Fruit fly (Drosophila melanogaster) whole organism, embryonic: Measurements from ENCODE around the gene FeCH.

ENCODE experiments used
- Ada2b ChIP-seq: fragments of 200-800 bp; sonication (Bioruptor generic); IDR thresholded peaks from 2 replicates; pipeline ENCODE4 v1.3.6; 2022; ENCODE audit warnings: missing biosample characterization, missing genetic modification characterization
- Blimp-1 ChIP-seq: fragments of 200-800 bp; sonication (Bioruptor generic); optimal IDR thresholded peaks from 3 replicates; lab custom pipeline; 2018; ENCODE audit warnings: missing biosample characterization, missing genetic modification characterization, mild to moderate bottlenecking, moderate library complexity, missing genetic modification reagents
- C15 ChIP-seq: fragments of 200-800 bp; sonication (Bioruptor generic); IDR thresholded peaks from 3 replicates; pipeline ENCODE4 v1.3.6; 2022; ENCODE audit warnings: missing biosample characterization, missing genetic modification characterization
- CG10209 ChIP-seq: fragments of 200-800 bp; sonication (Bioruptor generic); optimal IDR thresholded peaks from 3 replicates; lab custom pipeline; 2017; ENCODE audit warnings: missing biosample characterization, mild to moderate bottlenecking, missing genetic modification characterization, missing genetic modification reagents
- CG10267 ChIP-seq: fragments of 200-800 bp; sonication (Bioruptor generic); optimal IDR thresholded peaks from 2 replicates; lab custom pipeline; 2018; ENCODE audit warnings: missing biosample characterization, mild to moderate bottlenecking, missing genetic modification characterization, moderate library complexity
- CG11093 ChIP-seq: fragments of 200-800 bp; sonication (Bioruptor generic); IDR thresholded peaks from 3 replicates; pipeline ENCODE4 v1.3.6; 2022; ENCODE audit warnings: missing biosample characterization, missing genetic modification characterization
- CG12744 ChIP-seq: fragments of 200-800 bp; sonication (Bioruptor generic); optimal IDR thresholded peaks from 2 replicates; lab custom pipeline; 2016; ENCODE audit warnings: missing biosample characterization, missing genetic modification characterization
- CG14965 ChIP-seq: fragments of 200-800 bp; sonication (Bioruptor generic); optimal IDR thresholded peaks from 2 replicates; lab custom pipeline; 2016; ENCODE audit warnings: missing biosample characterization, missing genetic modification characterization, borderline replicate concordance
- CG16863 ChIP-seq: fragments of 200-800 bp; sonication (Bioruptor generic); optimal IDR thresholded peaks from 3 replicates; lab custom pipeline; 2016; ENCODE audit warnings: missing biosample characterization, missing genetic modification characterization
- CG17328 ChIP-seq: fragments of 200-800 bp; sonication (Bioruptor generic); IDR thresholded peaks from 2 replicates; pipeline ENCODE4 v1.3.6; 2022; ENCODE audit warnings: missing biosample characterization, missing genetic modification characterization
- CG18764 ChIP-seq: fragments of 200-800 bp; sonication (Bioruptor generic); optimal IDR thresholded peaks from 3 replicates; lab custom pipeline; 2016; ENCODE audit warnings: missing biosample characterization, missing genetic modification characterization
- CG2129 ChIP-seq: fragments of 200-800 bp; sonication (Bioruptor generic); IDR thresholded peaks from 2 replicates; pipeline ENCODE4 v1.3.6; 2022; ENCODE audit warnings: missing biosample characterization, missing genetic modification characterization; ENCODE audit not compliant: partially characterized antibody
- CG2712 ChIP-seq: fragments of 200-800 bp; optimal IDR thresholded peaks from 3 replicates; lab custom pipeline; 2019; ENCODE audit warnings: missing biosample characterization, mild to moderate bottlenecking, missing genetic modification characterization, moderate library complexity
- CG34376 ChIP-seq: fragments of 200-800 bp; sonication (Bioruptor generic); optimal IDR thresholded peaks from 2 replicates; lab custom pipeline; 2018; ENCODE audit warnings: missing biosample characterization, mild to moderate bottlenecking, missing genetic modification characterization
- CG4404 ChIP-seq: fragments of 200-800 bp; sonication (Bioruptor generic); IDR thresholded peaks from 2 replicates; pipeline ENCODE4 v1.3.6; 2022; ENCODE audit warnings: missing biosample characterization, missing genetic modification characterization
- CG6272 ChIP-seq: fragments of 200-800 bp; sonication (Bioruptor generic); IDR thresholded peaks from 2 replicates; pipeline ENCODE4 v1.3.6; 2022; ENCODE audit warnings: missing biosample characterization, missing genetic modification characterization
- CG8089 ChIP-seq: fragments of 200-800 bp; sonication (Bioruptor generic); optimal IDR thresholded peaks from 3 replicates; lab custom pipeline; 2016; ENCODE audit warnings: missing biosample characterization, missing genetic modification characterization
- CG8290 ChIP-seq, 3 experiments: fragments of 200-800 bp; sonication (Bioruptor generic); optimal IDR thresholded peaks; 2 replicates each; lab custom pipeline; 2016 to 2019; ENCODE audit warnings: missing biosample characterization in 3 of 3, missing genetic modification characterization in 3 of 3, mild to moderate bottlenecking in 2 of 3, moderate library complexity in 1 of 3
- CHES-1-like ChIP-seq: fragments of 200-800 bp; sonication (Bioruptor generic); optimal IDR thresholded peaks from 2 replicates; lab custom pipeline; 2016; ENCODE audit warnings: missing biosample characterization, missing genetic modification characterization
- Camta ChIP-seq: fragments of 200-800 bp; sonication (Bioruptor generic); optimal IDR thresholded peaks from 2 replicates; lab custom pipeline; 2016; ENCODE audit warnings: missing biosample characterization, missing genetic modification characterization
- Dip2 ChIP-seq: fragments of 200-800 bp; sonication (Bioruptor generic); IDR thresholded peaks from 2 replicates; pipeline ENCODE4 v1.3.6; 2022; ENCODE audit warnings: missing biosample characterization, missing genetic modification characterization
- GATAe ChIP-seq: fragments of 200-800 bp; sonication (Bioruptor generic); conservative IDR thresholded peaks from 2 replicates; pipeline ENCODE4 v1.3.6; 2022; ENCODE audit warnings: missing biosample characterization, missing genetic modification characterization
- Gsc ChIP-seq: fragments of 200-800 bp; sonication (Bioruptor generic); IDR thresholded peaks from 2 replicates; pipeline ENCODE4 v1.3.6; 2022; ENCODE audit warnings: missing biosample characterization, missing genetic modification characterization
- HLH3B ChIP-seq: fragments of 200-800 bp; sonication (Bioruptor generic); IDR thresholded peaks from 2 replicates; pipeline ENCODE4 v1.3.6; 2022; ENCODE audit warnings: missing biosample characterization, missing genetic modification characterization
- HLH4C ChIP-seq: fragments of 200-800 bp; sonication (Bioruptor generic); IDR thresholded peaks from 3 replicates; pipeline ENCODE4 v1.3.6; 2022; ENCODE audit warnings: missing biosample characterization, missing genetic modification characterization; ENCODE audit not compliant: partially characterized antibody
- Lpt ChIP-seq: fragments of >200 bp; optimal IDR thresholded peaks from 2 replicates; lab custom pipeline; 2018; ENCODE audit warnings: missing biosample characterization, missing genetic modification characterization
- Med ChIP-seq: fragments of 200-800 bp; sonication (Bioruptor generic); peaks from one replicate; lab custom pipeline; 2016; ENCODE audit warnings: missing biosample characterization, missing genetic modification characterization, mild to moderate bottlenecking, inconsistent platforms, moderate library complexity
- Oli ChIP-seq: fragments of 200-800 bp; sonication (Bioruptor generic); optimal IDR thresholded peaks from 2 replicates; lab custom pipeline; 2018; ENCODE audit warnings: missing biosample characterization, mild to moderate bottlenecking, missing genetic modification characterization, moderate library complexity
- Poxn ChIP-seq: fragments of 200-800 bp; sonication (Bioruptor generic); IDR thresholded peaks from 2 replicates; pipeline ENCODE4 v1.3.6; 2022; ENCODE audit warnings: missing biosample characterization, missing genetic modification characterization
- Scr ChIP-seq: fragments of 200-800 bp; sonication (Bioruptor generic); IDR thresholded peaks from 2 replicates; pipeline ENCODE4 v1.3.6; 2022; ENCODE audit warnings: missing biosample characterization, missing genetic modification characterization; ENCODE audit not compliant: partially characterized antibody
- Sin3A ChIP-seq: fragments of >200 bp; optimal IDR thresholded peaks from 2 replicates; lab custom pipeline; 2018
- Sry-δ ChIP-seq: fragments of 200-800 bp; sonication (Bioruptor generic); optimal IDR thresholded peaks from 2 replicates; lab custom pipeline; 2016; ENCODE audit warnings: missing biosample characterization, missing genetic modification characterization
- ab ChIP-seq: fragments of 200-800 bp; sonication (Bioruptor generic); optimal IDR thresholded peaks from 2 replicates; lab custom pipeline; 2016; ENCODE audit warnings: missing biosample characterization, missing genetic modification characterization
- br ChIP-seq: fragments of >200 bp; optimal IDR thresholded peaks from 2 replicates; lab custom pipeline; 2017
- cato ChIP-seq: fragments of 200-800 bp; sonication (Bioruptor generic); optimal IDR thresholded peaks from 2 replicates; lab custom pipeline; 2016; ENCODE audit warnings: missing biosample characterization, missing genetic modification characterization, borderline replicate concordance
- dan ChIP-seq: fragments of 200-800 bp; sonication (Bioruptor generic); IDR thresholded peaks from 2 replicates; pipeline ENCODE4 v1.3.6; 2022; ENCODE audit warnings: missing biosample characterization, missing genetic modification characterization
- eve ChIP-seq, 2 experiments: fragments of >200 bp; optimal IDR thresholded peaks; 2 replicates each; lab custom pipeline; 2017; ENCODE audit warnings: missing biosample characterization in 2 of 2, missing genetic modification characterization in 2 of 2
- fd64A ChIP-seq: fragments of 200-800 bp; sonication (Bioruptor generic); optimal IDR thresholded peaks from 3 replicates; lab custom pipeline; 2018; ENCODE audit warnings: missing biosample characterization, mild to moderate bottlenecking, missing genetic modification characterization
- gt ChIP-seq: fragments of 200-800 bp; sonication (Bioruptor generic); IDR thresholded peaks from 2 replicates; pipeline ENCODE4 v1.3.6; 2022; ENCODE audit warnings: missing biosample characterization, missing genetic modification characterization
- hb ChIP-seq: fragments of 200-800 bp; sonication (Bioruptor generic); IDR thresholded peaks from 3 replicates; pipeline ENCODE4 v1.3.6; 2022; ENCODE audit warnings: missing biosample characterization, missing genetic modification characterization; ENCODE audit not compliant: partially characterized antibody
- kay ChIP-seq: fragments of 200-800 bp; sonication (Bioruptor generic); optimal IDR thresholded peaks from 2 replicates; lab custom pipeline; 2016; ENCODE audit warnings: missing biosample characterization, missing genetic modification characterization
- klu ChIP-seq: fragments of 200-800 bp; sonication (Bioruptor generic); IDR thresholded peaks from 2 replicates; pipeline ENCODE4 v1.3.6; 2022; ENCODE audit warnings: missing biosample characterization, missing genetic modification characterization
- kni ChIP-seq: fragments of 200-800 bp; sonication (Bioruptor generic); optimal IDR thresholded peaks from 3 replicates; lab custom pipeline; 2017; ENCODE audit warnings: mild to moderate bottlenecking, missing biosample characterization, missing genetic modification reagents, missing genetic modification characterization
- knrl ChIP-seq: fragments of 200-800 bp; sonication (Bioruptor generic); IDR thresholded peaks from 3 replicates; pipeline ENCODE4 v1.3.6; 2022; ENCODE audit warnings: missing biosample characterization, missing genetic modification characterization; ENCODE audit not compliant: partially characterized antibody
- lilli ChIP-seq: fragments of 200-800 bp; sonication (Bioruptor generic); optimal IDR thresholded peaks from 3 replicates; lab custom pipeline; 2016; ENCODE audit warnings: missing biosample characterization, missing genetic modification characterization
- mirr ChIP-seq: fragments of 200-800 bp; sonication (Bioruptor generic); optimal IDR thresholded peaks from 3 replicates; lab custom pipeline; 2018; ENCODE audit warnings: missing biosample characterization, mild to moderate bottlenecking, missing genetic modification characterization
- mld ChIP-seq: fragments of 200-800 bp; sonication (Bioruptor generic); IDR thresholded peaks from 3 replicates; pipeline ENCODE4 v1.3.6; 2022; ENCODE audit warnings: missing biosample characterization, missing genetic modification characterization; ENCODE audit not compliant: partially characterized antibody
- salm ChIP-seq: fragments of 200-800 bp; sonication (Bioruptor generic); optimal IDR thresholded peaks from 2 replicates; lab custom pipeline; 2018; ENCODE audit warnings: missing biosample characterization, mild to moderate bottlenecking, missing genetic modification characterization
- sqz ChIP-seq: fragments of 200-800 bp; sonication (Bioruptor generic); optimal IDR thresholded peaks from 3 replicates; lab custom pipeline; 2018; ENCODE audit warnings: missing biosample characterization, mild to moderate bottlenecking, missing genetic modification characterization
- tx ChIP-seq: fragments of 200-800 bp; sonication (Bioruptor generic); optimal IDR thresholded peaks from 2 replicates; lab custom pipeline; 2016; ENCODE audit warnings: missing biosample characterization, missing genetic modification characterization
- zf30C ChIP-seq: fragments of 200-800 bp; sonication (Bioruptor generic); optimal IDR thresholded peaks from 3 replicates; lab custom pipeline; 2018; ENCODE audit warnings: missing biosample characterization, mild to moderate bottlenecking, missing genetic modification characterization

The FeCH gene

dm6 chr3R:31810073-31810530 is 2.0 kb downstream of the FeCH start, which contains the start of gene Rift (continued):
- TF ChIP-seq salm (tag; lab: Kevin White, UChicago) (no peak), ab (GFP tag; lab: Kevin White, UChicago) (no peak), hb (GFP tag; lab: Robert Waterston, UW) (no peak), Sin3A (lab: Kevin White, UChicago) (no peak), CG2129 (GFP tag; lab: Robert Waterston, UW) (no peak), Lpt (GFP tag; lab: Kevin White, UChicago) (no peak), tx (GFP tag; lab: Kevin White, UChicago) (no peak), kni (GFP tag; lab: Kevin White, UChicago) (peak; percentile 41), HLH4C (no peak), br (lab: Kevin White, UChicago) (no peak), CG11093 (GFP tag; lab: Robert Waterston, UW) (0 out of 3 replicates have a peak, but pooled peaks have one; percentile 31), Med (GFP tag; lab: Kevin White, UChicago) (peak; percentile 70), HLH3B (GFP tag; lab: Robert Waterston, UW) (peak; percentile 17; the same call in 1 of the 2 replicates), CG4404 (GFP tag; lab: Robert Waterston, UW) (no peak), mirr (GFP tag; lab: Kevin White, UChicago) (peak; percentile 26), Oli (peak; percentile 11), lilli (GFP tag; lab: Kevin White, UChicago) (peak; percentile 19), CG34376 (no peak), CG2712 (peak; percentile 65), CG8290 (GFP tag; optimal IDR thresholded peaks at IDR 0.05; lab: Kevin White, UChicago) (no peak), CG8290 (tag; optimal IDR thresholded peaks at IDR 0.05; lab: Kevin White, UChicago) (peak in 1 of 2 experiments; percentile 56), mld (no peak), Ada2b (peak; percentile 37; the same call in 1 of the 2 replicates), CG6272 (GFP tag; lab: Robert Waterston, UW) (no peak), CG10209 (GFP tag; lab: Kevin White, UChicago) (peak; percentile 26), Camta (GFP tag; lab: Kevin White, UChicago) (no peak), CG14965 (no peak), CG18764 (GFP tag; lab: Kevin White, UChicago) (no peak), klu (GFP tag; lab: Robert Waterston, UW) (no peak), Blimp-1 (GFP tag; lab: Kevin White, UChicago) (peak; percentile 40), CG8089 (GFP tag; lab: Kevin White, UChicago) (no peak), CG10267 (tag; lab: Kevin White, UChicago) (peak; percentile 30), Dip2 (GFP tag; lab: Robert Waterston, UW) (no peak), GATAe (GFP tag; lab: Robert Waterston, UW) (no peak), CG12744 (GFP tag; lab: Kevin White, UChicago) (no peak), CHES-1-like (GFP tag; lab: Kevin White, UChicago) (peak; percentile 8), gt (GFP tag; lab: Robert Waterston, UW) (peak; percentile 19; the same call in 1 of the 2 replicates), CG17328 (no peak), Sry-δ (GFP tag; lab: Kevin White, UChicago) (no peak), zf30C (GFP tag; lab: Kevin White, UChicago) (no peak), CG16863 (no peak), cato (GFP tag; lab: Kevin White, UChicago) (no peak), eve (GFP tag; optimal IDR thresholded peaks at IDR 0.05; lab: Kevin White, UChicago) (no peak), fd64A (peak; percentile 14), Scr (GFP tag; lab: Robert Waterston, UW) (no peak), Poxn (GFP tag; lab: Robert Waterston, UW) (no peak), kay (GFP tag; lab: Kevin White, UChicago) (no peak), C15 (GFP tag; lab: Robert Waterston, UW) (no peak), dan (GFP tag; lab: Robert Waterston, UW) (no peak), Gsc (GFP tag; lab: Robert Waterston, UW) (no peak), sqz (no peak), knrl (GFP tag; lab: Robert Waterston, UW) (no peak)
